Worm (Caenorhabditis elegans): ENCODE measurements around the gene F13D11.4.

DNA sequence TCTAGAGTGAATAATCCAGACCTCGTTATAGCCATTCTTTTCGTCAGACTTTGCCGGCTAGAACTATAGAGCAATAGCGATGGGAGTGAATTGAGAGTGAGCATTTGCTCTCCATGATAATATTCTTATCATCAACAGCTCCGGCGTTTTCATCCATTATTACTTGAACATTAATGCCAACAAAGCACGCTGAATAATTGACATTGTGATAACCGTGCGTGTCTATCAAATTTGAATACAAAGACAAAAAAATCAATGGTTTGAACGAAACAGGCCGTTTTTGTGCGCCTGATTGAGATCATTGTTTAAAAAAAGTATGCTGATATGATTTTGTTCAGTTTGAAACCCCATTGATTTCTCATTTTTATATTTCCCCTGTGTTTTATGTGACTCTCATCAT is 5.0 kb upstream of the F13D11.4 start, which contains the start of gene dct-11:
- TF ChIP-seq hmbx-1 (tag; optimal IDR thresholded peaks at IDR 0.05) = no peak
- no peak for TF ChIP-seq tbx-11 (GFP tag; IDR thresholded peaks at IDR 0.05)
- TF ChIP-seq ets-7 (tag; optimal IDR thresholded peaks at IDR 0.05) = no peak
- TF ChIP-seq flt-1 (GFP tag; IDR thresholded peaks at IDR 0.05) = no peak
- TF ChIP-seq ama-1 (optimal IDR thresholded peaks at IDR 0.05) = no peak
- no peak for TF ChIP-seq ceh-13 (GFP tag; optimal IDR thresholded peaks at IDR 0.05)
- TF ChIP-seq sea-1 (GFP tag; conservative IDR thresholded peaks at IDR 0.05) = no peak
- no peak for TF ChIP-seq ceh-36 (tag; optimal IDR thresholded peaks at IDR 0.05)
- TF ChIP-seq B0310.2 (tag; optimal IDR thresholded peaks at IDR 0.05) = no peak
- TF ChIP-seq scrt-1 (GFP tag; IDR thresholded peaks at IDR 0.05) = no peak

Measured in whole organism, early embryonic.